Fruit fly (Drosophila melanogaster) S2 (cell line): ENCODE data around the gene Cyp12c1.

Experiments
- CG8478 ChIP-seq: fragments of >200 bp; optimal IDR thresholded peaks from 2 replicates; lab custom pipeline; 2018
- CTCF ChIP-seq, 2 experiments: fragments of >200 bp; optimal IDR thresholded peaks; 2 replicates each; lab custom pipeline; 2018

Gene Cyp12c1

DNA sequence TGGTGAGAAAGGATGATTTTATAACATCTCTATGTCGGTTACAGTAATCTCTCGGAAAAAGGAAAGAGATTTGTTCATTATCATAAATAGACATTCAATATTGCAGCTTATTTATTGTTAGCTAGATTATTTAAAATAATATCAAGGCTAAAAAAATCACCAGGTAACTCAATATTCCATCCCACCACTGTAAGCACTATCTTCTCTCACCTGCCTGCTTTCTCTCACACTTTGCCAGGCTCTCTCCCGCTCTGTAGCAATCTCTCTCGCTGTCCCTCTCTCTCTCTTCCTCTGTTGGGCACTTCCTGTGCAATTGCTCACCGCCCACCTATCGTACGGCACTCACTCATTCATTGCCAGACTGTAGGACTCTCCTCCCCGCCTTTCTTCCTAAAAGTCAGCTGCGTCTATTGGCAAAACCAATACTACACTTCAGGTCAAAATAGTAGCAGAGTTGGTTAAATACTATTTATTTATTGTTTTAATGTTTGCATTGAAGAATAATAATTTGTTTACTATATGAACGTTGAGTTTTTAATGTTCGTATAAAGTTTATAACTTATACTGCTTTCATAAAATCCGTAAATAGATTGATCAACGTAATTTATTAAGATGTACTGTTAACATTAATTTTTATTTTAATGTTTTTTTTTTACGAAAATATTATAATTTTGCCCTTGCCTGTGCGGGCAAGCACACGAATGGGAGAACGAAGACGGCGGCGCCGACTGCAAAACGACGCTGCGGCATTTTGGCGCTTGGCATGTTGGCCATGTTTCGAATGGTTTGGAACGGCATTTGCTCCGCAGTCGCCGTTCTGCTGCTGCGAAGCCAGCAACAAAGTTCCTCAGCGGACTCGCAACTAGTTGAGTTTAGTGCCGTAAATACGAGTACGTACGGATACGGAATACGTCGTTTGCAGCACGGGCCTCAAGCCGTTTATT lies 45.3 kb downstream of the Cyp12c1 start:
- TF ChIP-seq CG8478 (lab: Kevin White, UChicago) = no peak
- no peak for TF ChIP-seq CTCF (optimal IDR thresholded peaks at IDR 0.05; lab: Kevin White, UChicago)

DNA sequence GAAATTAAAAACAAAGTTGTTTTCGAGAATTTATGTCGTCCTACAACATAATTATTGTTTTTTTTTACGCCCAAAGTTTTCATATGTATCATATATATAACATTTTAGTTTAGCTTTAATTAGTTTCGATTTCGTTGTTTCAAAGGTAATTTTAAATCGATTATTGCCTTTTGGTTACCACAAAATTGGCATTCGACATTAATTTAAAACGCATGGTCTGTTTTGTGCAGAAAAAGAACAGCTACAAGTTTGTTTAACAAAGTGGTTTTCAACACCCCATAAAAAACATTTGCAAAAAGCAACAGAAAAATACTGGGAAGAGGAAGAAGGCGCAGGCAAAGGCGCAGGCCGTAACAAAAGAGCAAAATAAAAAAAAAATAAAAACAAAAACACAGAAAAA lies 47.6 kb downstream of the Cyp12c1 start:
- TF ChIP-seq CTCF (optimal IDR thresholded peaks at IDR 0.05; lab: Kevin White, UChicago) (no peak), CG8478 (lab: Kevin White, UChicago) (no peak)

DNA sequence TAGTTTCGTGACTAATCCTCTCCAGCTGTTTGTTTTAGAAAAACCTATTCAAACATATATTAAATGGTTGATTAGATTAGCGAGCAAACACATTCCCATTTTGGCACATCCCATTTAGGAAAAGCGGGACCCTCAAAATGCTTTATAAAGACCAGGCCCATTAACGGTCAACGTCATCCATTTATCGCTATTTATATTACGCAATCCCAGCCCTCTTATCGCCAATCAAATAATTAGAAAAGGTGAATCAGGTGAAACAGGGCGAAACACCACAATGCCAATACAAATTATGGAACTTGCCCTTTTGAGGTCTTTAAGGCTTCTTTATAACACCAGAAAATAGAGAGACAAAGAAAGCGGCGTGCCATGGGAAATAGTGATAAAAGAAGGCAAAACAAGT lies 48.1 kb downstream of the Cyp12c1 start:
- TF ChIP-seq CG8478 (lab: Kevin White, UChicago) = no peak
- TF ChIP-seq CTCF (optimal IDR thresholded peaks at IDR 0.05; lab: Kevin White, UChicago) = no peak

dm6 chr3L:18637348-18637747 lies 48.8 kb downstream of the Cyp12c1 start:
- TF ChIP-seq CTCF (optimal IDR thresholded peaks at IDR 0.05; lab: Kevin White, UChicago) (no peak), CG8478 (lab: Kevin White, UChicago) (no peak)

- TF ChIP-seq CG8478 (lab: Kevin White, UChicago) = no peak
- no peak for TF ChIP-seq CTCF (optimal IDR thresholded peaks at IDR 0.05; lab: Kevin White, UChicago)
Observed at dm6 chr3L:18636782-18637181, 49.3 kb downstream of the Cyp12c1 start.

- no peak for TF ChIP-seq CG8478 (lab: Kevin White, UChicago)
- no peak for TF ChIP-seq CTCF (optimal IDR thresholded peaks at IDR 0.05; lab: Kevin White, UChicago)
Observed at dm6 chr3L:18634792-18635471, 51.2 kb downstream of the Cyp12c1 start.
